Worm (Caenorhabditis elegans) whole organism, midembryonic: ENCODE measurements around the gene mca-2.
"Not testable (repeated sequence)": the region's sequence is repeated elsewhere in the genome, so short reads cannot be mapped to it uniquely, and the experiment has no call there.

Source experiments
- T22C8.4 ChIP-seq: fragments of 200-800 bp; sonication (Bioruptor generic); IDR thresholded peaks from 2 replicates; pipeline ENCODE4 v1.3.6; 2022; ENCODE audit warnings: missing genetic modification characterization, missing compliant biosample characterization
- cog-1 ChIP-seq: sonication (generic microtip); optimal IDR thresholded peaks from 2 replicates; lab custom pipeline; 2016; ENCODE audit warnings: missing genetic modification characterization, missing compliant biosample characterization
- flt-1 ChIP-seq: fragments of 200-800 bp; sonication (Bioruptor generic); IDR thresholded peaks from 2 replicates; pipeline ENCODE4 v1.3.6; 2022; ENCODE audit warnings: missing genetic modification characterization, missing compliant biosample characterization
- klf-2 ChIP-seq: fragments of 200-800 bp; sonication (Bioruptor generic); conservative IDR thresholded peaks from 2 replicates; pipeline ENCODE4 v1.3.6; 2022; ENCODE audit warnings: missing genetic modification reagents, missing genetic modification characterization, missing compliant biosample characterization
- med-1 ChIP-seq: sonication (generic microtip); optimal IDR thresholded peaks from 2 replicates; lab custom pipeline; 2017; ENCODE audit warnings: missing genetic modification characterization, mild to moderate bottlenecking, missing compliant biosample characterization, antibody characterized with exemption, missing genetic modification reagents; ENCODE audit not compliant: insufficient read depth
- ref-1 ChIP-seq: fragments of 200-800 bp; sonication (Bioruptor generic); conservative IDR thresholded peaks from 2 replicates; pipeline ENCODE4 v1.3.6; 2022; ENCODE audit warnings: missing genetic modification reagents, missing genetic modification characterization, missing compliant biosample characterization
- tab-1 ChIP-seq: fragments of 200-800 bp; sonication (Bioruptor generic); IDR thresholded peaks from 2 replicates; pipeline ENCODE4 v1.3.6; 2022; ENCODE audit warnings: missing genetic modification characterization, missing compliant biosample characterization
- ztf-23 ChIP-seq: fragments of 200-800 bp; sonication (Bioruptor generic); IDR thresholded peaks from 2 replicates; pipeline ENCODE4 v1.3.6; 2022; ENCODE audit warnings: missing genetic modification reagents, missing genetic modification characterization, missing compliant biosample characterization
- ztf-29 ChIP-seq: fragments of 200-800 bp; sonication (Bioruptor generic); IDR thresholded peaks from 2 replicates; pipeline ENCODE4 v1.3.6; 2022; ENCODE audit warnings: missing genetic modification reagents, missing genetic modification characterization, missing compliant biosample characterization

Gene mca-2

DNA sequence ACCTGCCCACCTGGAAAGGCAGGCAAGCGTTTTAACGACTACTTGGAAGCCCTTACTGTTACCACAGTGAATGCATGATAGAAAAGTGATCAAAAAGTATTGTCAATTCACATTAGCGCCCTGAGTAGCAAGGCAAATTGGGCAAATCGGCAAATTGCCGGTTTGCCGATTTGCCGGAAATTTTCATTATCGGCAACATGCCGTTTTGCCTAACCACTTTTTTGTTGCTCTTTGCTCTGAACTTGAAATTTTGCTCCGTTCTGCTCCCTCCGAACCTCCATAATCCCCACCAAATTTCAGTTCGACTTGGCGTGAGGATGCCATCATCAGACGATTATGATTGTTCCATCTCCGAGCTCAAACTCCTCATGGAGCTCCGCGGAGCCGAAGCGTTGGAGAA, at the start of gene mca-2:
Gene mca-2, plus strand, starts transcription at position 301 of the 400 bp plus-strand sequence.
- TF ChIP-seq T22C8.4 (GFP tag; lab: Robert Waterston, UW): no peak
- no peak for TF ChIP-seq ref-1 (GFP tag; lab: Robert Waterston, UW)
- no peak for TF ChIP-seq flt-1 (GFP tag; lab: Robert Waterston, UW)
- no peak for TF ChIP-seq klf-2
- TF ChIP-seq cog-1 (tag; lab: Kevin White, UChicago): no peak
- TF ChIP-seq ztf-23 (GFP tag; lab: Robert Waterston, UW): no peak
- no peak for TF ChIP-seq ztf-29 (GFP tag; lab: Robert Waterston, UW)
- no peak for TF ChIP-seq tab-1 (GFP tag; lab: Robert Waterston, UW)
- TF ChIP-seq med-1 (GFP tag; lab: Kevin White, UChicago): no peak

DNA sequence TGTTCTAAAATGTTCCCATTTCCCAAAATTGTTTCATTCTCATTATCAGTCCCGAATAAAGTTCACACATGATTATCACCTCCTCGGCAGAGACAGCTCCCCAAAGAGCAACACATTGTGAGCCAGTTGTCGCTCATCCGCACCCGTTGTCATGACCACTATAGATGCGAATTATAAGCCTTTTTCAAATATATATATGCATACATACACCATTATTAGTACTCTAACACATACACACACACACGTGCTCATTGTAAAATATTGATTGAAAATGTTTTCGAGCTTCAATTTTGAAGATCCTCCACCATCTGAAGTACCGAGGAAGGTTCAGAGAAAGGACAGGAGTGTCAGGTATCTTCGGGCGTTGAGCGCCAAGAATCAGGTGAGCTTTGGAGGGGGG, 46.9 kb upstream of the mca-2 start, which contains the start of the genes Y76B12C.9 and cng-2:
Gene Y76B12C.9, minus strand, starts transcription at position 101 of the 400 bp plus-strand sequence.
Gene cng-2, plus strand, starts transcription at position 218 of the 400 bp plus-strand sequence.
- TF ChIP-seq med-1 (GFP tag; lab: Kevin White, UChicago) (no peak), T22C8.4 (GFP tag; lab: Robert Waterston, UW) (no peak), tab-1 (GFP tag; lab: Robert Waterston, UW) (no peak), klf-2 (no peak), cog-1 (tag; lab: Kevin White, UChicago) (no peak), flt-1 (GFP tag; lab: Robert Waterston, UW) (no peak), ztf-29 (GFP tag; lab: Robert Waterston, UW) (no peak)

DNA sequence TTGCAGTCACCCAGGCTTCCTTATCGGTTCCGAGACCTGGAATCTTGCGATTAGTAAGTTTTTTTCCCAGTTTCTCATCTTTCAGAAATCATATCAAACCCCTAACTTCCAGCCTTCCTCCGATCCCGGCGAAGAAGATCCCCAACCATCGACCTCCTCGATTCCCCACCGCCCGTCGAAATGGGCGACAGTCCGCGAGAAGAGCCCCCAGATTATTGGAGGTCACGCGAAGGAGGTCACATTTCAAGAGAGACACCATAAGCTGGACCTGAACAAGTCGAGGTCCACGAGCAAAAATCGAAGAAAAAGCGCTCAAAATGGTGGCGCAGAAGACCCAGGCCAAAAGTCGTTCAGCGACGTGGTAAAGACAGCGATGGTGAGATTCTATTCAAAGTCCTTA, 46.3 kb upstream of the mca-2 start:
- TF ChIP-seq ztf-29 (GFP tag; lab: Robert Waterston, UW) (no peak), flt-1 (GFP tag; lab: Robert Waterston, UW) (no peak), klf-2 (no peak), ztf-23 (GFP tag; lab: Robert Waterston, UW) (no peak), med-1 (GFP tag; lab: Kevin White, UChicago) (no peak), ref-1 (GFP tag; lab: Robert Waterston, UW) (no peak), cog-1 (tag; lab: Kevin White, UChicago) (no peak)

DNA sequence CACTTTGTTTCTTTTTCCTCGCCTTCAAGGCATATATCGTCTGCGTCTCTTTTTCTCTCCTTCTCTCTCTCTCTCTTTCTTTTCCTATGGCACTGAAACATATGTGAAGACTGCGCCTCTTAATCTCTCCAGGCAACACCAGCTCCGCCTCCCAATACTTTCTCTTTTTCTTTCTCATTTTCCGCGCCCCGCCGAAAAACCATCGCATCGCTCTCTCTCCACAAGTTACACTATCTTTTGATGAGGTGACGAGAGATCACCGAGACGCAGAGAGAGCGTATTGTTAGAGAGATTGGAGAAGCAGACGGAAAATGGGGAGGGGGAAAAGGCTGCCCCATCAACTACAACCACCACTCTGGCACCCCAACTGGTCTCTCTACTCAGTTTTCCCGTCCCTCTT, 35.0 kb upstream of the mca-2 start:
- TF ChIP-seq cog-1 (tag; lab: Kevin White, UChicago): peak; percentile 81
- TF ChIP-seq tab-1 (GFP tag; lab: Robert Waterston, UW): no peak
- TF ChIP-seq flt-1 (GFP tag; lab: Robert Waterston, UW): 0 out of 2 replicates have a peak, but pooled peaks have one; percentile 22
- TF ChIP-seq T22C8.4 (GFP tag; lab: Robert Waterston, UW): no peak
- no peak for TF ChIP-seq med-1 (GFP tag; lab: Kevin White, UChicago)
- TF ChIP-seq ztf-29 (GFP tag; lab: Robert Waterston, UW): no peak
- TF ChIP-seq ref-1 (GFP tag; lab: Robert Waterston, UW): no peak
- no peak for TF ChIP-seq klf-2
- no peak for TF ChIP-seq ztf-23 (GFP tag; lab: Robert Waterston, UW)

DNA sequence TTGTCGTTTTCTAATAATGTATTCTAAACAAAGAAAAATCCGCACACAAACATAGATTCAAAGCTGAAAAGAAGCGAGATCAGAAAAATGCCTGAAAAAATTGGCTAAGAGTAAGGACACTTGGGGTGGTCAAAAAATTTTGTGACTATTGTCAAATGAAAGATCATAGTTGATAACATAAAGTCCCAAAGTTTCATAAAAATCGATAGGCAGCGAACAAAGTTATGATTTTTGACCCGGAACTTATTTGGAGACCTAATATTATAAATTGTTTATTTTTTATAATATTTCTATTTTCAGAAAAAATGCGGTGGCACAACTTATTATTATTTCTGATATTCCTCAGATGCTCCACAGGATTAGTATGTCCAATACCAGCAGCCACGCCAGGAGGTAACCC, 32.6 kb upstream of the mca-2 start, which contains the start of gene R05C11.4:
Gene R05C11.4, plus strand, starts transcription at position 301 of the 400 bp plus-strand sequence.
- TF ChIP-seq cog-1 (tag; lab: Kevin White, UChicago); ref-1 (GFP tag; lab: Robert Waterston, UW); ztf-29 (GFP tag; lab: Robert Waterston, UW): not testable (repeated sequence)

DNA sequence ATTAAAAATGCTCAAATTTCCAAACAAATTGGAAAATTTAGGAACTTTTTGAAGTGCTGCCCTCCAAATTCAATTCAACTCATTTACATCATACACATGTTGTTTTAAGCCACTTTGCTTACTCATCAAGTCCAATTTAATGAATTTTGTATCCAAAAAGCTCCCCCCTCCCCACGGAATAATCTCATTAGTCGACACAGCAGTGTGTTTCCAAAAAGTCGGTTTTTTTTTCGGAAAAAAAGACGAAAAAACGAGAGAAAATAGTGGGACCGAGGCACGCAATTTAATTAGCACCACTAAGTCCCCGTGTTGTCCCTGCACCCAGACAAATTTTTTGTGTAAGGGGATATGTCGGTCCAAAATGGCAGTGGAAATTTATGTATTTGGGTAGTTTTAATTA, 31.5 kb upstream of the mca-2 start:
- TF ChIP-seq klf-2 (no peak), flt-1 (GFP tag; lab: Robert Waterston, UW) (no peak), ztf-23 (GFP tag; lab: Robert Waterston, UW) (no peak), tab-1 (GFP tag; lab: Robert Waterston, UW) (no peak), ref-1 (GFP tag; lab: Robert Waterston, UW) (no peak), med-1 (GFP tag; lab: Kevin White, UChicago) (no peak), cog-1 (tag; lab: Kevin White, UChicago) (no peak), T22C8.4 (GFP tag; lab: Robert Waterston, UW) (no peak), ztf-29 (GFP tag; lab: Robert Waterston, UW) (no peak)

DNA sequence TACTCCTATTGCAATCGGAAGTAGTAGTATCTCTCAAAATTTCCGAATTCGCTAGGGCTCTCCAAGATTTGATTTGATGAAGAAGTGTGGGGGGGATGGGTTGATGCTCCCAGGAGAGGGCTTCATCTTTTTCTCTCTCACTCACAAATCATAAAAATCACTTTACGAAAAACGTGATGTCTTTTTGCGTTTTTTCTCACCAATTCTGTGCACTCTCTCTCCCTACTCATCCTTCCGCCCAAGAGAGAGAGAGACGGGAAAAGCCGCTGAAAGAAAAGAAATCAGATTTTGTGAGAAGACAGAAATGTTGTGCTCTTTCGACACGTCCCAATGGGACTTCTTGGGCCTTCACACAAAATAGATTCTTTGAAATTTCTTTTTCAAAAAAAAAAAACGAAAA, 30.2 kb upstream of the mca-2 start:
- TF ChIP-seq tab-1 (GFP tag; lab: Robert Waterston, UW) (no peak), med-1 (GFP tag; lab: Kevin White, UChicago) (no peak), ztf-23 (GFP tag; lab: Robert Waterston, UW) (no peak), cog-1 (tag; lab: Kevin White, UChicago) (no peak), klf-2 (no peak), ztf-29 (GFP tag; lab: Robert Waterston, UW) (no peak), T22C8.4 (GFP tag; lab: Robert Waterston, UW) (no peak), flt-1 (GFP tag; lab: Robert Waterston, UW) (no peak), ref-1 (GFP tag; lab: Robert Waterston, UW) (no peak)

DNA sequence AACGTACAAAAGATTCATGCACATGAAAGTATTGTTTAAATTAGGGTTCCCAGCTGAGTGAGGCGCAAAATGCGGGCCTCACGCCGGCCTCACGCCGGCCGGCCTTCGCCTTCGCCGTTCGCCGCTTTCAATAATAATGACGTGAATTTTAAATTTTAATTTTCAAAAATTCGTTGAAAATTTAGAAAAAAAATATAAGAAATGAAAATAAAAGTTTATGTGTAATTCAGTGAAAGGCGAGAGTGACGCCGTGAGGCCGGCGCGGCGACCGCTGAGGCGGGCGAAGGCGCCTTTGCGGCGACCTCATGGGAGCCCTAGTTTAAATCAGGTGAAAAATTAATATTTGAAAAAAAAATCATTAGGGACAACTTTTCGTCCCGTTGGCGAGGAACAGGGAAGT, 26.4 kb upstream of the mca-2 start:
- no peak for TF ChIP-seq ref-1 (GFP tag; lab: Robert Waterston, UW)
- TF ChIP-seq ztf-29 (GFP tag; lab: Robert Waterston, UW): no peak
- TF ChIP-seq med-1 (GFP tag; lab: Kevin White, UChicago): no peak
- TF ChIP-seq flt-1 (GFP tag; lab: Robert Waterston, UW): no peak
- no peak for TF ChIP-seq tab-1 (GFP tag; lab: Robert Waterston, UW)
- no peak for TF ChIP-seq cog-1 (tag; lab: Kevin White, UChicago)
- no peak for TF ChIP-seq T22C8.4 (GFP tag; lab: Robert Waterston, UW)
- TF ChIP-seq klf-2: no peak

DNA sequence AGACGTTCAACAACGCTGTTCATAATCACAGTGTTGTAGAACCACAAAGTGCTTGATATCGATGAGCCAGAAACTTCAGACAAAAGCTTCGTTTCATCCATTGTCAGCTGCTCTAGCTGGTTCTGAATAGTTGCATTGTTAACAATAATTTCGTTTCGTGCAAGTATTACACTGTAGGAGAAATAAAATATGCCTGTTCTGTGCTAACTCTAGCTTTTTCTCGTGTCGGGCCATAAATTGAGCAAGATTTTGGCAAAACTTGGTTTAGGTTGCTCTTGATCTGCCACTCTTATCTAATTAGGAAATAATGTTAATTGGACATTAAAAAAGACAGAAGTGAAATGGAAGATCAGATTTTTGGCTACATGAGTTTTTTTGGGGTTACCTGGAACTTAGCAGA, 24.8 kb upstream of the mca-2 start, which contains the start of gene R05C11.2:
Gene R05C11.2, minus strand, starts transcription at position 101 of the 400 bp plus-strand sequence.
- TF ChIP-seq tab-1 (GFP tag; lab: Robert Waterston, UW) (no peak), ref-1 (GFP tag; lab: Robert Waterston, UW) (no peak), klf-2 (no peak)
